Fruit fly (Drosophila melanogaster) whole organism, embryonic: ENCODE results near the gene CG6726.

Experiments used
- Atf3 ChIP-seq: fragments of 200-800 bp; sonication (Bioruptor generic); optimal IDR thresholded peaks from 3 replicates; lab custom pipeline; 2016; ENCODE audit warnings: missing biosample characterization, missing genetic modification characterization
- BEAF-32 ChIP-seq: fragments of 200-800 bp; sonication (Bioruptor generic); optimal IDR thresholded peaks from 3 replicates; lab custom pipeline; 2017; ENCODE audit warnings: missing biosample characterization, missing genetic modification characterization, mild to moderate bottlenecking, moderate library complexity, missing genetic modification reagents
- CG10321 ChIP-seq: fragments of 200-800 bp; sonication (Bioruptor generic); IDR thresholded peaks from 2 replicates; pipeline ENCODE4 v1.3.6; 2022; ENCODE audit warnings: missing biosample characterization, missing genetic modification characterization
- CG12236 ChIP-seq: fragments of 200-800 bp; sonication (Bioruptor generic); optimal IDR thresholded peaks from 2 replicates; lab custom pipeline; 2016; ENCODE audit warnings: missing biosample characterization, missing genetic modification characterization
- CG13287 ChIP-seq: fragments of 200-800 bp; sonication (Bioruptor generic); IDR thresholded peaks from 2 replicates; pipeline ENCODE4 v1.3.6; 2022; ENCODE audit warnings: missing biosample characterization, missing genetic modification characterization; ENCODE audit not compliant: partially characterized antibody
- CG13775 ChIP-seq: fragments of 200-800 bp; sonication (Bioruptor generic); optimal IDR thresholded peaks from 3 replicates; lab custom pipeline; 2017; ENCODE audit warnings: missing biosample characterization, mild to moderate bottlenecking, missing genetic modification characterization
- CG1647 ChIP-seq: fragments of 200-800 bp; sonication (Bioruptor generic); optimal IDR thresholded peaks from 3 replicates; lab custom pipeline; 2016; ENCODE audit warnings: missing biosample characterization, missing genetic modification characterization
- CG17328 ChIP-seq: fragments of 200-800 bp; sonication (Bioruptor generic); IDR thresholded peaks from 2 replicates; pipeline ENCODE4 v1.3.6; 2022; ENCODE audit warnings: missing biosample characterization, missing genetic modification characterization
- CG17802 ChIP-seq: fragments of 200-800 bp; sonication (Bioruptor generic); optimal IDR thresholded peaks from 2 replicates; lab custom pipeline; 2018; ENCODE audit warnings: missing biosample characterization, mild to moderate bottlenecking, missing genetic modification characterization, moderate library complexity
- CG2129 ChIP-seq: fragments of 200-800 bp; sonication (Bioruptor generic); IDR thresholded peaks from 2 replicates; pipeline ENCODE4 v1.3.6; 2022; ENCODE audit warnings: missing biosample characterization, missing genetic modification characterization; ENCODE audit not compliant: partially characterized antibody
- CG30403 ChIP-seq: fragments of 200-800 bp; sonication (Bioruptor generic); optimal IDR thresholded peaks from 3 replicates; lab custom pipeline; 2016; ENCODE audit warnings: missing biosample characterization, missing genetic modification characterization
- CG32532 ChIP-seq: fragments of 200-800 bp; sonication (Bioruptor generic); IDR thresholded peaks from 2 replicates; pipeline ENCODE4 v1.3.6; 2022; ENCODE audit warnings: missing biosample characterization, missing genetic modification characterization
- CG4282 ChIP-seq: fragments of 200-800 bp; sonication (Bioruptor generic); optimal IDR thresholded peaks from 2 replicates; lab custom pipeline; 2016; ENCODE audit warnings: missing biosample characterization, missing genetic modification characterization
- CG43689 ChIP-seq: fragments of 200-800 bp; sonication (Bioruptor generic); IDR thresholded peaks from 2 replicates; pipeline ENCODE4 v1.3.6; 2022; ENCODE audit warnings: missing biosample characterization, missing genetic modification characterization
- CG6791 ChIP-seq: fragments of 200-800 bp; sonication (Bioruptor generic); IDR thresholded peaks from 3 replicates; pipeline ENCODE4 v1.3.6; 2022; ENCODE audit warnings: missing biosample characterization, missing genetic modification characterization; ENCODE audit not compliant: partially characterized antibody
- CG8290 ChIP-seq, 3 experiments: fragments of 200-800 bp; sonication (Bioruptor generic); optimal IDR thresholded peaks; 2 replicates each; lab custom pipeline; 2016 to 2019; ENCODE audit warnings: missing biosample characterization in 3 of 3, missing genetic modification characterization in 3 of 3, mild to moderate bottlenecking in 2 of 3, moderate library complexity in 1 of 3
- CG9876 ChIP-seq: fragments of 200-800 bp; sonication (Bioruptor generic); optimal IDR thresholded peaks from 2 replicates; lab custom pipeline; 2016; ENCODE audit warnings: missing biosample characterization, missing genetic modification characterization
- CkIIα-i1 ChIP-seq: fragments of 200-800 bp; sonication (Bioruptor generic); IDR thresholded peaks from 2 replicates; pipeline ENCODE4 v1.3.6; 2022; ENCODE audit warnings: missing biosample characterization, missing genetic modification characterization
- D19A ChIP-seq: fragments of 200-800 bp; optimal IDR thresholded peaks from 3 replicates; lab custom pipeline; 2019; ENCODE audit warnings: missing biosample characterization, mild to moderate bottlenecking, missing genetic modification characterization, moderate library complexity
- Dip2 ChIP-seq: fragments of 200-800 bp; sonication (Bioruptor generic); IDR thresholded peaks from 2 replicates; pipeline ENCODE4 v1.3.6; 2022; ENCODE audit warnings: missing biosample characterization, missing genetic modification characterization
- Dp ChIP-seq: fragments of 200-800 bp; sonication (Bioruptor generic); optimal IDR thresholded peaks from 2 replicates; lab custom pipeline; 2018; ENCODE audit warnings: missing biosample characterization, mild to moderate bottlenecking, missing genetic modification characterization, moderate library complexity
- E2f2 ChIP-seq: fragments of 200-800 bp; sonication (Bioruptor generic); IDR thresholded peaks from 2 replicates; pipeline ENCODE4 v1.3.6; 2022; ENCODE audit warnings: missing biosample characterization, missing genetic modification characterization
- GATAe ChIP-seq: fragments of 200-800 bp; sonication (Bioruptor generic); conservative IDR thresholded peaks from 2 replicates; pipeline ENCODE4 v1.3.6; 2022; ENCODE audit warnings: missing biosample characterization, missing genetic modification characterization
- Gsc ChIP-seq: fragments of 200-800 bp; sonication (Bioruptor generic); IDR thresholded peaks from 2 replicates; pipeline ENCODE4 v1.3.6; 2022; ENCODE audit warnings: missing biosample characterization, missing genetic modification characterization
- H2.0 ChIP-seq: fragments of 200-800 bp; sonication (Bioruptor generic); IDR thresholded peaks from 2 replicates; pipeline ENCODE4 v1.3.6; 2022; ENCODE audit warnings: missing biosample characterization, missing genetic modification characterization
- Hand ChIP-seq: fragments of 200-800 bp; sonication (Bioruptor generic); optimal IDR thresholded peaks from 2 replicates; lab custom pipeline; 2017; ENCODE audit warnings: mild to moderate bottlenecking, missing biosample characterization, missing genetic modification reagents, missing genetic modification characterization
- Nf-YA ChIP-seq: fragments of 200-800 bp; sonication (Bioruptor generic); IDR thresholded peaks from 2 replicates; pipeline ENCODE4 v1.3.6; 2022; ENCODE audit warnings: missing biosample characterization, missing genetic modification characterization
- Scr ChIP-seq: fragments of 200-800 bp; sonication (Bioruptor generic); IDR thresholded peaks from 2 replicates; pipeline ENCODE4 v1.3.6; 2022; ENCODE audit warnings: missing biosample characterization, missing genetic modification characterization; ENCODE audit not compliant: partially characterized antibody
- Sin3A ChIP-seq: fragments of >200 bp; optimal IDR thresholded peaks from 2 replicates; lab custom pipeline; 2018
- Ssrp ChIP-seq: fragments of 200-800 bp; sonication (Bioruptor generic); optimal IDR thresholded peaks from 2 replicates; lab custom pipeline; 2018; ENCODE audit warnings: missing biosample characterization, mild to moderate bottlenecking, missing genetic modification characterization, moderate library complexity
- Xbp1 ChIP-seq: fragments of 200-800 bp; sonication (Bioruptor generic); optimal IDR thresholded peaks from 3 replicates; lab custom pipeline; 2016; ENCODE audit warnings: missing biosample characterization, mild to moderate bottlenecking, missing genetic modification characterization
- YL-1 ChIP-seq: fragments of 200-800 bp; sonication (Bioruptor generic); optimal IDR thresholded peaks from 3 replicates; lab custom pipeline; 2017; ENCODE audit warnings: missing biosample characterization, mild to moderate bottlenecking, missing genetic modification characterization
- ap ChIP-seq: fragments of 200-800 bp; sonication (Bioruptor generic); IDR thresholded peaks from 2 replicates; pipeline ENCODE4 v1.3.6; 2022; ENCODE audit warnings: missing biosample characterization, missing genetic modification characterization
- ato ChIP-seq: fragments of 200-800 bp; sonication (Bioruptor generic); IDR thresholded peaks from 2 replicates; pipeline ENCODE4 v1.3.6; 2022; ENCODE audit warnings: missing biosample characterization, missing genetic modification characterization; ENCODE audit not compliant: partially characterized antibody
- br ChIP-seq: fragments of >200 bp; optimal IDR thresholded peaks from 2 replicates; lab custom pipeline; 2017
- da ChIP-seq: fragments of 200-800 bp; sonication (Bioruptor generic); optimal IDR thresholded peaks from 2 replicates; lab custom pipeline; 2016; ENCODE audit warnings: missing biosample characterization, missing genetic modification characterization
- danr ChIP-seq: fragments of 200-800 bp; sonication (Bioruptor generic); IDR thresholded peaks from 2 replicates; pipeline ENCODE4 v1.3.6; 2022; ENCODE audit warnings: missing biosample characterization, missing genetic modification characterization
- ewg ChIP-seq: fragments of 200-800 bp; sonication (Bioruptor generic); optimal IDR thresholded peaks from 3 replicates; lab custom pipeline; 2017; ENCODE audit warnings: mild to moderate bottlenecking, missing biosample characterization, missing genetic modification reagents, missing genetic modification characterization
- fd102C ChIP-seq: fragments of 200-800 bp; sonication (Bioruptor generic); optimal IDR thresholded peaks from 2 replicates; lab custom pipeline; 2018; ENCODE audit warnings: missing biosample characterization, mild to moderate bottlenecking, missing genetic modification characterization, moderate library complexity
- gcm ChIP-seq: fragments of 200-800 bp; sonication (Bioruptor generic); optimal IDR thresholded peaks from 2 replicates; lab custom pipeline; 2019; ENCODE audit warnings: missing biosample characterization, mild to moderate bottlenecking, missing genetic modification characterization, moderate library complexity
- hth ChIP-seq: fragments of >200 bp; optimal IDR thresholded peaks from 2 replicates; lab custom pipeline; 2017; ENCODE audit warnings: inconsistent platforms
- insv ChIP-seq, 2 experiments: fragments of 200-800 bp; sonication (Bioruptor generic); optimal IDR thresholded peaks; 3 replicates each; lab custom pipeline; 2016 to 2018; ENCODE audit warnings: missing biosample characterization in 2 of 2, missing genetic modification characterization in 2 of 2
- mirr ChIP-seq: fragments of 200-800 bp; sonication (Bioruptor generic); optimal IDR thresholded peaks from 3 replicates; lab custom pipeline; 2018; ENCODE audit warnings: missing biosample characterization, mild to moderate bottlenecking, missing genetic modification characterization
- nom ChIP-seq: fragments of 200-800 bp; sonication (Bioruptor generic); optimal IDR thresholded peaks from 2 replicates; lab custom pipeline; 2017; ENCODE audit warnings: missing biosample characterization, missing genetic modification characterization, mild to moderate bottlenecking, moderate library complexity, missing genetic modification reagents
- p53 ChIP-seq: fragments of 200-800 bp; sonication (Bioruptor generic); optimal IDR thresholded peaks from 2 replicates; lab custom pipeline; 2016; ENCODE audit warnings: missing biosample characterization, missing genetic modification characterization
- scrt ChIP-seq: fragments of 200-800 bp; sonication (Bioruptor generic); optimal IDR thresholded peaks from 2 replicates; lab custom pipeline; 2018; ENCODE audit warnings: missing biosample characterization, mild to moderate bottlenecking, missing genetic modification characterization, moderate library complexity
- sr ChIP-seq: fragments of 200-800 bp; sonication (Bioruptor generic); IDR thresholded peaks from 3 replicates; pipeline ENCODE4 v1.3.6; 2022; ENCODE audit warnings: missing biosample characterization, missing genetic modification characterization
- stwl ChIP-seq: fragments of 200-800 bp; sonication (Bioruptor generic); optimal IDR thresholded peaks from 3 replicates; lab custom pipeline; 2018; ENCODE audit warnings: missing biosample characterization, mild to moderate bottlenecking, missing genetic modification characterization, moderate library complexity
- sug ChIP-seq: fragments of 200-800 bp; optimal IDR thresholded peaks from 2 replicates; lab custom pipeline; 2019; ENCODE audit warnings: missing biosample characterization, mild to moderate bottlenecking, missing genetic modification characterization, moderate library complexity
- trh ChIP-seq: fragments of 200-800 bp; sonication (Bioruptor generic); optimal IDR thresholded peaks from 2 replicates; lab custom pipeline; 2016; ENCODE audit warnings: missing biosample characterization, missing genetic modification characterization
- vnd ChIP-seq: fragments of 200-800 bp; sonication (Bioruptor generic); IDR thresholded peaks from 3 replicates; pipeline ENCODE4 v1.3.6; 2022; ENCODE audit warnings: missing biosample characterization, missing genetic modification characterization; ENCODE audit not compliant: partially characterized antibody

CG6726 gene

DNA sequence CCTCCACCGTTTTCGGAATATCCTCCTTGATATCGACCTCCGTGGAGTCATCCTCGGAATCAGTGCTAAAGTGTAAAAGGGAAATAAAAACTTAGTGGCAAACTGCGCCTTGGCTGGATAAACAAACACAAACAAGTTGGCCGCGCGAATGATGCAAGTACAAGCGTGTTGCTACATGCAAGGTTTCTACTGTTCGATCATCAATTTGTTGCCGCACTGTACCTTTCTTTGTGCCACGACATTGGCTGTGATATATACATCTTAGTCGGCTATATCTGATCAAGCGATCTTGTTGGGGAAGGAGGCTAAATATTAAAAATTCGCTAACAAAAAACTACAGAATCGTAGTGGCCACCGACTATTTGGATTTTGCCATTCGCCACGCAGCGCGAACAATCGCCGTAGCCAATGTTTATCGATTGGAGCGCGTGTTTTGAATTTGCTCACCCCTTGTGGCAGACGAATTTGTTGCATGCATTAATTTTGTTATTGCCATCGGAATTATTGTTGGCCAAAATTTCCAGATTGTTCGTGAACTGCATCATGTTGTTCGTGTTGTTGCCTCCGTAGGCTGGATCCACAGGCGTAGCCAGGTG is 38.3 kb upstream of the CG6726 start (continued):
- TF ChIP-seq CG17802 (tag; lab: Kevin White, UChicago) (no peak), CG8290 (GFP tag; optimal IDR thresholded peaks at IDR 0.05; lab: Kevin White, UChicago) (no peak), CG8290 (tag; optimal IDR thresholded peaks at IDR 0.05; lab: Kevin White, UChicago) (no peak), mirr (no peak), Dp (peak; percentile 82), stwl (tag; lab: Kevin White, UChicago) (peak; percentile 4), Sin3A (lab: Kevin White, UChicago) (no peak), CG13775 (GFP tag; lab: Kevin White, UChicago) (no peak), Atf3 (GFP tag; lab: Kevin White, UChicago) (no peak), nom (GFP tag; lab: Kevin White, UChicago) (no peak), Scr (GFP tag; lab: Robert Waterston, UW) (peak; percentile 32; the same call in 1 of the 2 replicates), GATAe (GFP tag; lab: Robert Waterston, UW) (no peak), Dip2 (GFP tag; lab: Robert Waterston, UW) (no peak), fd102C (no peak), sug (tag; lab: Kevin White, UChicago) (no peak), hth (lab: Kevin White, UChicago) (no peak), Hand (GFP tag; lab: Kevin White, UChicago) (no peak), Gsc (GFP tag; lab: Robert Waterston, UW) (no peak), gcm (GFP tag; lab: Kevin White, UChicago) (no peak), trh (GFP tag; lab: Kevin White, UChicago) (no peak), YL-1 (GFP tag; lab: Kevin White, UChicago) (no peak), insv (GFP tag; optimal IDR thresholded peaks at IDR 0.05; lab: Kevin White, UChicago) (no peak), CkIIα-i1 (GFP tag; lab: Robert Waterston, UW) (no peak), CG2129 (GFP tag; lab: Robert Waterston, UW) (0 out of 2 replicates have a peak, but pooled peaks have one; percentile 11), CG43689 (GFP tag; lab: Robert Waterston, UW) (no peak), br (no peak), Xbp1 (GFP tag; lab: Kevin White, UChicago) (no peak), Nf-YA (GFP tag; lab: Robert Waterston, UW) (no peak), p53 (peak; percentile 99), ato (no peak), CG4282 (no peak), D19A (tag; lab: Kevin White, UChicago) (no peak), CG32532 (GFP tag; lab: Robert Waterston, UW) (no peak), CG13287 (GFP tag; lab: Robert Waterston, UW) (peak; percentile 5), CG6791 (GFP tag; lab: Robert Waterston, UW) (peak; percentile 43; the same call in 1 of the 3 replicates), CG30403 (GFP tag; lab: Kevin White, UChicago) (no peak), CG1647 (no peak), ap (GFP tag; lab: Robert Waterston, UW) (no peak), vnd (GFP tag; lab: Robert Waterston, UW) (0 out of 3 replicates have a peak, but pooled peaks have one; percentile 12), ewg (GFP tag; lab: Kevin White, UChicago) (no peak), scrt (no peak), CG9876 (no peak), CG17328 (GFP tag; lab: Robert Waterston, UW) (no peak), da (GFP tag; lab: Kevin White, UChicago) (no peak), BEAF-32 (GFP tag; lab: Kevin White, UChicago) (peak; percentile 53), CG10321 (GFP tag; lab: Robert Waterston, UW) (no peak), CG12236 (GFP tag; lab: Kevin White, UChicago) (no peak), sr (GFP tag; lab: Robert Waterston, UW) (no peak), H2.0 (GFP tag; lab: Robert Waterston, UW) (no peak), Ssrp (tag; lab: Kevin White, UChicago) (no peak), danr (no peak), E2f2 (GFP tag; lab: Robert Waterston, UW) (peak; percentile 89)
